Fruit fly (Drosophila melanogaster): ENCODE measurements around the gene Duox.

The Duox gene

dm6 chr2L:2829637-2830340 lies at the start of gene Duox:
TSS of gene Duox (minus strand) at chr2L:2830248.
- no peak for TF ChIP-seq CTCF (optimal IDR thresholded peaks at IDR 0.05)
- TF ChIP-seq CG8478 (optimal IDR thresholded peaks at IDR 0.05) = no peak

- TF ChIP-seq CTCF (optimal IDR thresholded peaks at IDR 0.05) (no peak), CG8478 (optimal IDR thresholded peaks at IDR 0.05) (no peak)
Measured at dm6 chr2L:2878859-2879258, 48.8 kb upstream of the Duox start, which contains the start of gene RabGGTb. TSS of gene RabGGTb (plus strand) at chr2L:2879112.

dm6 chr2L:2878188-2878587 lies 48.1 kb upstream of the Duox start, which contains the start of the genes Prx6a and Sbat:
TSS of gene Prx6a (minus strand) at chr2L:2878232.
TSS of gene Sbat (plus strand) at chr2L:2878344.
- TF ChIP-seq CTCF (optimal IDR thresholded peaks at IDR 0.05) (no peak), CG8478 (optimal IDR thresholded peaks at IDR 0.05) (no peak)

- TF ChIP-seq CG8478 (optimal IDR thresholded peaks at IDR 0.05) (no peak), CTCF (optimal IDR thresholded peaks at IDR 0.05) (no peak)
Measured at dm6 chr2L:2874542-2875194, 44.6 kb upstream of the Duox start, which contains the start of gene CG8814. TSS of gene CG8814 (plus strand) at chr2L:2874890.

dm6 chr2L:2874185-2874541 lies 44.1 kb upstream of the Duox start, which contains the start of gene Ifrd1:
TSS of gene Ifrd1 (minus strand) at chr2L:2874489.
- TF ChIP-seq CTCF (optimal IDR thresholded peaks at IDR 0.05) (no peak), CG8478 (optimal IDR thresholded peaks at IDR 0.05) (no peak)

dm6 chr2L:2873729-2874127 lies 43.7 kb upstream of the Duox start:
- no peak for TF ChIP-seq CG8478 (optimal IDR thresholded peaks at IDR 0.05)
- no peak for TF ChIP-seq CTCF (optimal IDR thresholded peaks at IDR 0.05)

- TF ChIP-seq CG8478 (optimal IDR thresholded peaks at IDR 0.05) = no peak
- TF ChIP-seq CTCF (optimal IDR thresholded peaks at IDR 0.05) = no peak
Measured at dm6 chr2L:2872968-2873728, 43.1 kb upstream of the Duox start.

- TF ChIP-seq CG8478 (optimal IDR thresholded peaks at IDR 0.05) = no peak
- TF ChIP-seq CTCF (optimal IDR thresholded peaks at IDR 0.05) = no peak
Measured at dm6 chr2L:2872309-2872932, 42.4 kb upstream of the Duox start.

- TF ChIP-seq CTCF (optimal IDR thresholded peaks at IDR 0.05) (no peak), CG8478 (optimal IDR thresholded peaks at IDR 0.05) (no peak)
Measured at dm6 chr2L:2869008-2869702, 39.1 kb upstream of the Duox start, which contains the start of gene CG8813. TSS of gene CG8813 (plus strand) at chr2L:2869652.

- TF ChIP-seq CG8478 (optimal IDR thresholded peaks at IDR 0.05) (no peak), CTCF (optimal IDR thresholded peaks at IDR 0.05) (no peak)
Measured at dm6 chr2L:2865560-2866309, 35.7 kb upstream of the Duox start.

dm6 chr2L:2864601-2865000 lies 34.6 kb upstream of the Duox start:
- TF ChIP-seq CG8478 (optimal IDR thresholded peaks at IDR 0.05) (no peak), CTCF (optimal IDR thresholded peaks at IDR 0.05) (no peak)

dm6 chr2L:2862621-2862962 lies 32.5 kb upstream of the Duox start:
- TF ChIP-seq CG8478 (optimal IDR thresholded peaks at IDR 0.05) (no peak), CTCF (optimal IDR thresholded peaks at IDR 0.05) (no peak)

- TF ChIP-seq CG8478 (optimal IDR thresholded peaks at IDR 0.05) (no peak), CTCF (optimal IDR thresholded peaks at IDR 0.05) (no peak)
Measured at dm6 chr2L:2861885-2862620, 32.0 kb upstream of the Duox start.
